Fruit fly (Drosophila melanogaster): Measurements from ENCODE around the gene CG5421.
A peak's percentile ranks its signal among the peaks of the same experiment; 100 is the strongest.

The CG5421 gene

dm6 chr2L:12493771-12494317 lies 45.9 kb upstream of the CG5421 start (continued):
- TF ChIP-seq onecut (GFP tag; IDR thresholded peaks at IDR 0.05) (no peak), Blimp-1 (GFP tag; optimal IDR thresholded peaks at IDR 0.05) (no peak), wor (GFP tag; IDR thresholded peaks at IDR 0.05) (no peak), CG1602 (GFP tag; optimal IDR thresholded peaks at IDR 0.05) (no peak), Hey (tag; optimal IDR thresholded peaks at IDR 0.05) (peak; percentile 48), CG12659 (GFP tag; optimal IDR thresholded peaks at IDR 0.05) (peak; percentile 8), CG32772 (GFP tag; IDR thresholded peaks at IDR 0.05) (peak; percentile 88), Vsx1 (GFP tag; optimal IDR thresholded peaks at IDR 0.05) (peak; percentile 85), CG12769 (tag; optimal IDR thresholded peaks at IDR 0.05) (peak; percentile 44), H2.0 (GFP tag; IDR thresholded peaks at IDR 0.05) (0 out of 2 replicates have a peak, but pooled peaks have one; percentile 4), CG2678 (tag; optimal IDR thresholded peaks at IDR 0.05) (peak; percentile 34), CG6765 (GFP tag; optimal IDR thresholded peaks at IDR 0.05) (peak; percentile 42), BtbVII (GFP tag; optimal IDR thresholded peaks at IDR 0.05) (peak; percentile 56), lab (GFP tag; optimal IDR thresholded peaks at IDR 0.05) (peak; percentile 60), CG17359 (tag; optimal IDR thresholded peaks at IDR 0.05) (peak; percentile 83), amos (GFP tag; IDR thresholded peaks at IDR 0.05; ENCODE audit: partially characterized antibody) (no peak), CG10543 (GFP tag; optimal IDR thresholded peaks at IDR 0.05) (no peak), CG1529 (GFP tag; optimal IDR thresholded peaks at IDR 0.05) (no peak), gcm (GFP tag; optimal IDR thresholded peaks at IDR 0.05) (no peak), Med (GFP tag) (peak; percentile 71), CG7745 (tag; optimal IDR thresholded peaks at IDR 0.05) (peak; percentile 82), sqz (GFP tag; optimal IDR thresholded peaks at IDR 0.05) (peak; percentile 96), CG3995 (GFP tag; optimal IDR thresholded peaks at IDR 0.05) (peak; percentile 8), CG1647 (GFP tag; optimal IDR thresholded peaks at IDR 0.05) (no peak), org-1 (GFP tag; optimal IDR thresholded peaks at IDR 0.05) (peak; percentile 24), MESR4 (GFP tag; optimal IDR thresholded peaks at IDR 0.05) (no peak), luna (GFP tag; optimal IDR thresholded peaks at IDR 0.05) (no peak), CG8290 (GFP tag; optimal IDR thresholded peaks at IDR 0.05) (no peak), CG8290 (tag; optimal IDR thresholded peaks at IDR 0.05) (peak in 1 of 2 experiments; percentile 51), Hmr (GFP tag; optimal IDR thresholded peaks at IDR 0.05) (peak; percentile 48), cwo (GFP tag; optimal IDR thresholded peaks at IDR 0.05) (peak; percentile 46), mirr (GFP tag; optimal IDR thresholded peaks at IDR 0.05) (peak; percentile 44), jing (GFP tag; optimal IDR thresholded peaks at IDR 0.05) (no peak), Gug (GFP tag; IDR thresholded peaks at IDR 0.05) (no peak), Chrac-16 (GFP tag; optimal IDR thresholded peaks at IDR 0.05) (no peak), sim (GFP tag; IDR thresholded peaks at IDR 0.05) (no peak), gro (GFP tag; optimal IDR thresholded peaks at IDR 0.05) (peak; percentile 19), corto (GFP tag; optimal IDR thresholded peaks at IDR 0.05) (peak; percentile 74), Ada2b (GFP tag; IDR thresholded peaks at IDR 0.05) (no peak), sens (GFP tag) (peak; percentile 82), zfh2 (GFP tag; optimal IDR thresholded peaks at IDR 0.05) (peak; percentile 17), CoRest (tag; optimal IDR thresholded peaks at IDR 0.05) (no peak), sug (tag; optimal IDR thresholded peaks at IDR 0.05) (peak; percentile 33)

All from whole organism, embryonic.